Worm (Caenorhabditis elegans) whole organism, early embryonic: Measurements from ENCODE around the gene cyp-33C12.

Experiments used
- B0310.2 ChIP-seq: sonication (generic microtip); optimal IDR thresholded peaks from 2 replicates; lab custom pipeline; 2016; ENCODE audit warnings: mild to moderate bottlenecking, missing genetic modification characterization, missing compliant biosample characterization
- ceh-36 ChIP-seq: sonication (generic microtip); optimal IDR thresholded peaks from 2 replicates; lab custom pipeline; 2016; ENCODE audit warnings: missing genetic modification characterization, inconsistent platforms, missing compliant biosample characterization
- tra-4 ChIP-seq: sonication (generic microtip); optimal IDR thresholded peaks from 2 replicates; lab custom pipeline; 2017; ENCODE audit warnings: missing genetic modification characterization, missing compliant biosample characterization

DNA sequence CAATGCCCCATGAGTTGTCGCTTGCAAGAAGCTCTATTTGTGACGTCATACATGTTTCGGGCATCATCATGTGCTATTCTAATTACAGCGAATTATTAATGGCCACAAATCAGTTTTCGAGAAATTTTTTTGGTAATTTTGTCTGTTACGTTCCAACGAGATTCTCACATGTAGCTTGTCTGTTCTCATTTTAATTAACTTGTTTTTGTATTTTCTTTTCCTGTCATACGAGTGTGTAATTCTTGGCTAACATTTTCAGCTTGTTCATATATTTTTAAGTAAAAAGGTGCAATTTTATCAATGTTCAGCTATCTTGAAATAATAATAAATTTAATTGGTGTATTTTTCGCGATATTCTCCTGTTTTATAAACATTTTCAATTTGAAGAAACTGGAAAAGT lies 49.0 kb downstream of the cyp-33C12 start, which contains the start of gene srbc-21:
- TF ChIP-seq tra-4 (tag; lab: Kevin White, UChicago) (no peak), ceh-36 (tag; lab: Kevin White, UChicago) (no peak), B0310.2 (tag; lab: Kevin White, UChicago) (no peak)
